Worm (Caenorhabditis elegans): ENCODE results near the gene srsx-3.

The srsx-3 gene

DNA sequence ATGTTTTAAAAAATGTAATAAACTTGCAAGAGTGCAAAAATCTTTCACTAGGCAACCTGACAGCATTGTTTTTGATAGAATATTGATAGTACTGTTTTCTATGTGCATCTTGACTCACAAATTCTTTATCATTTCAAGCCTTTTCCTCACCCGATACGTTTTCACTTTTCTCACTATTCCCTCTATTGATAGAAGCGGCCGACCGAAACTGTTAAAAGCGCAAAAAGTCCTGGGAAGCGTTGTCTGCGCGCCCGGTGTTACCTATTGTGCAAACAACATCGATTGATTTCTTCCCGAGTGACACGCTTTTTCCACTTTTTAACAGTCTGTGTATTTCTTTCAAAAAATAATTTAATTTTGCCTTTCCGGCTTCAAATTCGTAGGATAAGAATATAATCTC is 49.0 kb downstream of the srsx-3 start:
- TF ChIP-seq tbx-37 (GFP tag; conservative IDR thresholded peaks at IDR 0.05) (no peak), tbx-11 (GFP tag; IDR thresholded peaks at IDR 0.05) (no peak), ets-7 (tag; optimal IDR thresholded peaks at IDR 0.05) (no peak), F13C5.2 (tag; optimal IDR thresholded peaks at IDR 0.05) (no peak), scrt-1 (GFP tag; IDR thresholded peaks at IDR 0.05) (no peak), ceh-13 (GFP tag; optimal IDR thresholded peaks at IDR 0.05) (no peak), ceh-36 (tag; optimal IDR thresholded peaks at IDR 0.05) (no peak), sea-1 (GFP tag; conservative IDR thresholded peaks at IDR 0.05) (no peak), hnd-1 (tag; optimal IDR thresholded peaks at IDR 0.05) (no peak), aly-1 (tag; optimal IDR thresholded peaks at IDR 0.05) (no peak), ama-1 (optimal IDR thresholded peaks at IDR 0.05) (no peak), hmbx-1 (tag; optimal IDR thresholded peaks at IDR 0.05) (no peak), tra-4 (tag; optimal IDR thresholded peaks at IDR 0.05) (no peak), B0310.2 (tag; optimal IDR thresholded peaks at IDR 0.05) (no peak), pes-1 (GFP tag; IDR thresholded peaks at IDR 0.05) (no peak), hmg-4 (GFP tag; optimal IDR thresholded peaks at IDR 0.05) (no peak), flt-1 (GFP tag; IDR thresholded peaks at IDR 0.05) (no peak)

Measured in whole organism, early embryonic.